Worm (Caenorhabditis elegans): ENCODE measurements around the gene K01C8.2.
A peak's percentile ranks its signal among the peaks of the same experiment; 100 is the strongest.

K01C8.2 gene

DNA sequence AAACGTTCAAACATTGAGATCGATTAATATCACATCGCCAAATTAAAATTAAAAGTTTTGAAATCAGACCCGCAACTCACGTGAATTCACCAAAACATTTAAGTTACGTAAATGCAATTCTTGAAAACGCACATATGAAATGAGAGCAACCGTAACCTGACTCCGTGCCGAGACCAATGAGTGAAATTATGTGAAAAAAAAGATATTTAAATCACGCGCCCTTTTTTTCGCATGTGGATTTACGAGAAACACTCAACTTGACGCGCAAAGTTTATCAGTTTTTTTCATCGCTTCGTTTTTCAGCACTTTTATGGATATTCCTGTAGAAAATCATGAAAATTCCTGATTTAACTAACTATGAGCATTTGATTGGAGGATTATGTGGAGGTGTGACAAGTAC lies 6.8 kb upstream of the K01C8.2 start, which contains the start of the genes gei-14 and slc-25A32:
Gene gei-14 (minus strand): TSS at position 175 of the 400 bp plus-strand sequence.
Gene slc-25A32 (plus strand): TSS at position 242 of the 400 bp plus-strand sequence.
- TF ChIP-seq set-16 (GFP tag; IDR thresholded peaks at IDR 0.05) (no peak), saeg-2 (GFP tag; IDR thresholded peaks at IDR 0.05) (no peak), mdt-29 (GFP tag; IDR thresholded peaks at IDR 0.05) (no peak), hlh-30 (tag; optimal IDR thresholded peaks at IDR 0.05; ENCODE audit: insufficient read depth) (peak; percentile 52), cey-2 (tag; optimal IDR thresholded peaks at IDR 0.05; ENCODE audit: borderline replicate concordance, insufficient read depth) (no peak), pqm-1 (tag; optimal IDR thresholded peaks at IDR 0.05) (no peak), unc-62 (GFP tag; optimal IDR thresholded peaks at IDR 0.05 in 1 of 2) (no peak), unc-62 (tag; optimal IDR thresholded peaks at IDR 0.05) (no peak), hlh-11 (tag; optimal IDR thresholded peaks at IDR 0.05) (no peak), nhr-76 (tag; optimal IDR thresholded peaks at IDR 0.05) (no peak), daf-16 (GFP tag; optimal IDR thresholded peaks at IDR 0.05) (no peak), daf-16 (tag; optimal IDR thresholded peaks at IDR 0.05) (no peak), nhr-6 (tag; optimal IDR thresholded peaks at IDR 0.05) (peak; percentile 0), snpc-1.2 (GFP tag; IDR thresholded peaks at IDR 0.05) (no peak), nhr-25 (tag; optimal IDR thresholded peaks at IDR 0.05; ENCODE audit: borderline replicate concordance, insufficient read depth) (no peak), ceh-28 (tag; optimal IDR thresholded peaks at IDR 0.05) (no peak), fkh-10 (GFP tag; optimal IDR thresholded peaks at IDR 0.05) (no peak), dmd-8 (GFP tag; IDR thresholded peaks at IDR 0.05) (no peak), ama-1 (optimal IDR thresholded peaks at IDR 0.05) (no peak), mes-2 (tag; optimal IDR thresholded peaks at IDR 0.05; ENCODE audit: poor library complexity, severe bottlenecking) (peak; percentile 54), pha-4 (GFP tag; IDR thresholded peaks at IDR 0.05) (no peak), pha-4 (tag; optimal IDR thresholded peaks at IDR 0.05) (peak; percentile 12), mxl-3 (GFP tag; optimal IDR thresholded peaks at IDR 0.05) (no peak), nhr-41 (GFP tag; IDR thresholded peaks at IDR 0.05) (no peak), ceh-62 (tag; optimal IDR thresholded peaks at IDR 0.05) (no peak), spr-3 (GFP tag; optimal IDR thresholded peaks at IDR 0.05) (no peak), lin-38 (GFP tag; IDR thresholded peaks at IDR 0.05) (peak; percentile 57), zfp-2 (tag; optimal IDR thresholded peaks at IDR 0.05) (no peak), jun-1 (tag; optimal IDR thresholded peaks at IDR 0.05) (no peak), php-3 (GFP tag; IDR thresholded peaks at IDR 0.05) (no peak), ces-1 (GFP tag; optimal IDR thresholded peaks at IDR 0.05) (no peak), F49E8.2 (tag; optimal IDR thresholded peaks at IDR 0.05; ENCODE audit: borderline replicate concordance) (peak; percentile 45), F44E2.7 (GFP tag; IDR thresholded peaks at IDR 0.05) (no peak), madf-9 (GFP tag; conservative IDR thresholded peaks at IDR 0.05) (no peak), rbr-2 (tag; optimal IDR thresholded peaks at IDR 0.05) (no peak), F10B5.3 (tag; optimal IDR thresholded peaks at IDR 0.05) (no peak), vab-7 (GFP tag; IDR thresholded peaks at IDR 0.05) (no peak), ztf-11 (tag; optimal IDR thresholded peaks at IDR 0.05) (no peak), skn-1 (tag; optimal IDR thresholded peaks at IDR 0.05) (no peak), lir-3 (tag; optimal IDR thresholded peaks at IDR 0.05) (no peak), F26F4.8 (GFP tag; conservative IDR thresholded peaks at IDR 0.05) (no peak), nhr-11 (tag; optimal IDR thresholded peaks at IDR 0.05) (no peak), hmg-1.1 (GFP tag; IDR thresholded peaks at IDR 0.05) (no peak), lim-7 (GFP tag; IDR thresholded peaks at IDR 0.05) (no peak), T20F7.1 (GFP tag; optimal IDR thresholded peaks at IDR 0.05) (no peak), ztf-7 (tag; optimal IDR thresholded peaks at IDR 0.05) (no peak), unc-39 (tag; optimal IDR thresholded peaks at IDR 0.05) (no peak), snpc-4 (tag; optimal IDR thresholded peaks at IDR 0.05) (no peak), ceh-82 (tag; optimal IDR thresholded peaks at IDR 0.05) (no peak), daf-8 (GFP tag; IDR thresholded peaks at IDR 0.05) (no peak), ceh-20 (GFP tag; IDR thresholded peaks at IDR 0.05) (no peak), Y75B8A.6 (GFP tag; IDR thresholded peaks at IDR 0.05) (no peak), lin-13 (GFP tag; optimal IDR thresholded peaks at IDR 0.05) (peak; percentile 45)

Measured in whole organism, L4 larva.